Fruit fly (Drosophila melanogaster) whole organism, embryonic: Measurements from ENCODE around the gene GAPsec.

Source experiments
- Atf3 ChIP-seq: fragments of 200-800 bp; sonication (Bioruptor generic); optimal IDR thresholded peaks from 3 replicates; lab custom pipeline; 2016; ENCODE audit warnings: missing biosample characterization, missing genetic modification characterization
- B-H1 ChIP-seq: fragments of 200-800 bp; sonication (Bioruptor generic); IDR thresholded peaks from 3 replicates; pipeline ENCODE4 v1.3.6; 2022; ENCODE audit warnings: missing biosample characterization, missing genetic modification characterization
- CG11504 ChIP-seq: fragments of 200-800 bp; sonication (Bioruptor generic); optimal IDR thresholded peaks from 3 replicates; lab custom pipeline; 2019; ENCODE audit warnings: missing biosample characterization, mild to moderate bottlenecking, missing genetic modification characterization, moderate library complexity
- CG12769 ChIP-seq: fragments of 200-800 bp; sonication (Bioruptor generic); optimal IDR thresholded peaks from 2 replicates; lab custom pipeline; 2019; ENCODE audit warnings: missing biosample characterization, mild to moderate bottlenecking, missing genetic modification characterization, moderate library complexity
- CG13296 ChIP-seq: fragments of 200-800 bp; sonication (Bioruptor generic); optimal IDR thresholded peaks from 3 replicates; lab custom pipeline; 2018; ENCODE audit warnings: missing biosample characterization, mild to moderate bottlenecking, missing genetic modification characterization
- CG14667 ChIP-seq: fragments of 200-800 bp; sonication (Bioruptor generic); IDR thresholded peaks from 2 replicates; pipeline ENCODE4 v1.3.6; 2022; ENCODE audit warnings: missing biosample characterization, missing genetic modification characterization
- CG15269 ChIP-seq: fragments of 200-800 bp; sonication (Bioruptor generic); optimal IDR thresholded peaks from 2 replicates; lab custom pipeline; 2018; ENCODE audit warnings: missing biosample characterization, mild to moderate bottlenecking, missing genetic modification characterization, moderate library complexity
- CG1602 ChIP-seq: fragments of 200-800 bp; sonication (Bioruptor generic); optimal IDR thresholded peaks from 3 replicates; lab custom pipeline; 2016; ENCODE audit warnings: missing biosample characterization, missing genetic modification characterization
- CG17829 ChIP-seq: fragments of 200-800 bp; optimal IDR thresholded peaks from 2 replicates; lab custom pipeline; 2019; ENCODE audit warnings: missing biosample characterization, mild to moderate bottlenecking, missing genetic modification characterization, moderate library complexity
- CG1832 ChIP-seq: fragments of 200-800 bp; sonication (Bioruptor generic); optimal IDR thresholded peaks from 2 replicates; lab custom pipeline; 2017; ENCODE audit warnings: missing biosample characterization, mild to moderate bottlenecking, missing genetic modification characterization, inconsistent platforms
- CG18476 ChIP-seq: fragments of 200-800 bp; sonication (Bioruptor generic); optimal IDR thresholded peaks from 2 replicates; lab custom pipeline; 2016; ENCODE audit warnings: missing biosample characterization, mild to moderate bottlenecking, missing genetic modification characterization
- CG2199 ChIP-seq: fragments of 200-800 bp; sonication (Bioruptor generic); IDR thresholded peaks from 3 replicates; pipeline ENCODE4 v1.3.6; 2022; ENCODE audit warnings: missing biosample characterization, missing genetic modification characterization
- CG32532 ChIP-seq: fragments of 200-800 bp; sonication (Bioruptor generic); IDR thresholded peaks from 2 replicates; pipeline ENCODE4 v1.3.6; 2022; ENCODE audit warnings: missing biosample characterization, missing genetic modification characterization
- CG34224 ChIP-seq: fragments of 200-800 bp; sonication (Bioruptor generic); IDR thresholded peaks from 3 replicates; pipeline ENCODE4 v1.3.6; 2022; ENCODE audit warnings: missing biosample characterization, missing genetic modification characterization; ENCODE audit not compliant: partially characterized antibody
- CG3847 ChIP-seq: fragments of 200-800 bp; sonication (Bioruptor generic); IDR thresholded peaks from 2 replicates; pipeline ENCODE4 v1.3.6; 2022; ENCODE audit warnings: missing biosample characterization, missing genetic modification characterization
- CG7556 ChIP-seq: fragments of 200-800 bp; sonication (Bioruptor generic); optimal IDR thresholded peaks from 2 replicates; lab custom pipeline; 2017; ENCODE audit warnings: missing biosample characterization, mild to moderate bottlenecking, missing genetic modification characterization
- CG7786 ChIP-seq: fragments of 200-800 bp; sonication (Bioruptor generic); optimal IDR thresholded peaks from 2 replicates; lab custom pipeline; 2016; ENCODE audit warnings: missing biosample characterization, missing genetic modification characterization
- CG8281 ChIP-seq: fragments of 200-800 bp; sonication (Bioruptor generic); optimal IDR thresholded peaks from 2 replicates; lab custom pipeline; 2018; ENCODE audit warnings: missing biosample characterization, mild to moderate bottlenecking, missing genetic modification characterization, moderate library complexity
- CoRest ChIP-seq: fragments of 200-800 bp; sonication (Bioruptor generic); optimal IDR thresholded peaks from 3 replicates; lab custom pipeline; 2018; ENCODE audit warnings: missing biosample characterization, mild to moderate bottlenecking, missing genetic modification characterization, moderate library complexity
- HLH3B ChIP-seq: fragments of 200-800 bp; sonication (Bioruptor generic); IDR thresholded peaks from 2 replicates; pipeline ENCODE4 v1.3.6; 2022; ENCODE audit warnings: missing biosample characterization, missing genetic modification characterization
- Lim3 ChIP-seq: fragments of 200-800 bp; sonication (Bioruptor generic); IDR thresholded peaks from 2 replicates; pipeline ENCODE4 v1.3.6; 2022; ENCODE audit warnings: missing biosample characterization, missing genetic modification characterization
- Lpt ChIP-seq: fragments of >200 bp; optimal IDR thresholded peaks from 2 replicates; lab custom pipeline; 2018; ENCODE audit warnings: missing biosample characterization, missing genetic modification characterization
- Mad ChIP-seq: fragments of 200-800 bp; sonication (Bioruptor generic); optimal IDR thresholded peaks from 2 replicates; lab custom pipeline; 2016; ENCODE audit warnings: missing biosample characterization, missing genetic modification characterization
- Neu2 ChIP-seq: fragments of 200-800 bp; sonication (Bioruptor generic); optimal IDR thresholded peaks from 3 replicates; lab custom pipeline; 2016; ENCODE audit warnings: missing biosample characterization, missing genetic modification characterization, borderline replicate concordance
- Oaz ChIP-seq: fragments of 200-800 bp; sonication (Bioruptor generic); IDR thresholded peaks from 2 replicates; pipeline ENCODE4 v1.3.6; 2022; ENCODE audit warnings: missing biosample characterization, missing genetic modification characterization
- Pdp1 ChIP-seq, 2 experiments: fragments of 200-800 bp; sonication (Bioruptor generic); optimal IDR thresholded peaks; 3 replicates each; lab custom pipeline; 2016; ENCODE audit warnings: missing biosample characterization in 2 of 2, missing genetic modification characterization in 2 of 2, mild to moderate bottlenecking in 1 of 2, moderate library complexity in 1 of 2
- Poxn ChIP-seq: fragments of 200-800 bp; sonication (Bioruptor generic); IDR thresholded peaks from 2 replicates; pipeline ENCODE4 v1.3.6; 2022; ENCODE audit warnings: missing biosample characterization, missing genetic modification characterization
- Sox100B ChIP-seq: fragments of 200-800 bp; sonication (Bioruptor generic); optimal IDR thresholded peaks from 3 replicates; lab custom pipeline; 2018; ENCODE audit warnings: missing biosample characterization, mild to moderate bottlenecking, missing genetic modification characterization
- Ssrp ChIP-seq: fragments of 200-800 bp; sonication (Bioruptor generic); optimal IDR thresholded peaks from 2 replicates; lab custom pipeline; 2018; ENCODE audit warnings: missing biosample characterization, mild to moderate bottlenecking, missing genetic modification characterization, moderate library complexity
- ara ChIP-seq: fragments of 200-800 bp; sonication (Bioruptor generic); IDR thresholded peaks from 2 replicates; pipeline ENCODE4 v1.3.6; 2022; ENCODE audit warnings: missing biosample characterization, missing genetic modification characterization
- btn ChIP-seq: fragments of 200-800 bp; sonication (Bioruptor generic); optimal IDR thresholded peaks from 2 replicates; lab custom pipeline; 2016; ENCODE audit warnings: missing biosample characterization, missing genetic modification characterization
- cad ChIP-seq: fragments of >200 bp; optimal IDR thresholded peaks from 2 replicates; lab custom pipeline; 2017; ENCODE audit warnings: missing biosample characterization, missing genetic modification characterization
- cato ChIP-seq: fragments of 200-800 bp; sonication (Bioruptor generic); optimal IDR thresholded peaks from 2 replicates; lab custom pipeline; 2016; ENCODE audit warnings: missing biosample characterization, missing genetic modification characterization, borderline replicate concordance
- cg ChIP-seq: fragments of 200-800 bp; sonication (Bioruptor generic); optimal IDR thresholded peaks from 3 replicates; lab custom pipeline; 2019; ENCODE audit warnings: missing biosample characterization, mild to moderate bottlenecking, missing genetic modification characterization, moderate library complexity
- crol ChIP-seq: fragments of 200-800 bp; sonication (Bioruptor generic); IDR thresholded peaks from 2 replicates; pipeline ENCODE4 v1.3.6; 2022; ENCODE audit warnings: missing biosample characterization, missing genetic modification characterization
- crp ChIP-seq, 2 experiments: fragments of 200-800 bp; sonication (Bioruptor generic); optimal IDR thresholded peaks; 2 replicates in 1 of 2; 3 replicates in 1 of 2; lab custom pipeline; 2017; ENCODE audit warnings: missing biosample characterization in 2 of 2, missing genetic modification characterization in 2 of 2, mild to moderate bottlenecking in 1 of 2, moderate library complexity in 1 of 2
- fu2 ChIP-seq: fragments of 200-800 bp; sonication (Bioruptor generic); optimal IDR thresholded peaks from 2 replicates; lab custom pipeline; 2016; ENCODE audit warnings: missing biosample characterization, missing genetic modification characterization
- gfzf ChIP-seq: fragments of 200-800 bp; sonication (Bioruptor generic); optimal IDR thresholded peaks from 2 replicates; lab custom pipeline; 2016; ENCODE audit warnings: missing biosample characterization, mild to moderate bottlenecking, missing genetic modification characterization, moderate library complexity
- insv ChIP-seq, 2 experiments: fragments of 200-800 bp; sonication (Bioruptor generic); optimal IDR thresholded peaks; 3 replicates each; lab custom pipeline; 2016 to 2018; ENCODE audit warnings: missing biosample characterization in 2 of 2, missing genetic modification characterization in 2 of 2
- jigr1 ChIP-seq: fragments of 200-800 bp; sonication (Bioruptor generic); IDR thresholded peaks from 3 replicates; pipeline ENCODE4 v1.3.6; 2022; ENCODE audit warnings: missing biosample characterization, missing genetic modification characterization
- nau ChIP-seq: fragments of 200-800 bp; sonication (Bioruptor generic); optimal IDR thresholded peaks from 3 replicates; lab custom pipeline; 2017; ENCODE audit warnings: missing biosample characterization, mild to moderate bottlenecking, missing genetic modification characterization, missing genetic modification reagents
- nerfin-2 ChIP-seq: fragments of 200-800 bp; sonication (Bioruptor generic); IDR thresholded peaks from 2 replicates; pipeline ENCODE4 v1.3.6; 2022; ENCODE audit warnings: missing biosample characterization, missing genetic modification characterization; ENCODE audit not compliant: partially characterized antibody
- odd ChIP-seq: fragments of 200-800 bp; sonication (Bioruptor generic); optimal IDR thresholded peaks from 2 replicates; lab custom pipeline; 2017; ENCODE audit warnings: missing biosample characterization, mild to moderate bottlenecking, missing genetic modification characterization
- ranshi ChIP-seq: fragments of 200-800 bp; sonication (Bioruptor generic); IDR thresholded peaks from 2 replicates; pipeline ENCODE4 v1.3.6; 2022; ENCODE audit warnings: missing biosample characterization, missing genetic modification characterization
- rib ChIP-seq: fragments of 200-800 bp; sonication (Bioruptor generic); IDR thresholded peaks from 2 replicates; pipeline ENCODE4 v1.3.6; 2022; ENCODE audit warnings: missing biosample characterization, missing genetic modification characterization
- slbo ChIP-seq: fragments of 200-800 bp; sonication (Bioruptor generic); IDR thresholded peaks from 2 replicates; pipeline ENCODE4 v1.3.6; 2022; ENCODE audit warnings: missing biosample characterization, missing genetic modification characterization
- ssp ChIP-seq: fragments of 200-800 bp; sonication (Bioruptor generic); IDR thresholded peaks from 2 replicates; pipeline ENCODE4 v1.3.6; 2022; ENCODE audit warnings: missing biosample characterization, missing genetic modification characterization
- unpg ChIP-seq: fragments of 200-800 bp; sonication (Bioruptor generic); optimal IDR thresholded peaks from 3 replicates; lab custom pipeline; 2018; ENCODE audit warnings: missing biosample characterization, mild to moderate bottlenecking, missing genetic modification characterization, moderate library complexity
- vvl ChIP-seq: fragments of 200-800 bp; sonication (Bioruptor generic); IDR thresholded peaks from 2 replicates; pipeline ENCODE4 v1.3.6; 2022; ENCODE audit warnings: missing biosample characterization, missing genetic modification characterization
- wek ChIP-seq: fragments of 200-800 bp; sonication (Bioruptor generic); optimal IDR thresholded peaks from 3 replicates; lab custom pipeline; 2018; ENCODE audit warnings: missing biosample characterization, mild to moderate bottlenecking, missing genetic modification characterization, moderate library complexity

The GAPsec gene

DNA sequence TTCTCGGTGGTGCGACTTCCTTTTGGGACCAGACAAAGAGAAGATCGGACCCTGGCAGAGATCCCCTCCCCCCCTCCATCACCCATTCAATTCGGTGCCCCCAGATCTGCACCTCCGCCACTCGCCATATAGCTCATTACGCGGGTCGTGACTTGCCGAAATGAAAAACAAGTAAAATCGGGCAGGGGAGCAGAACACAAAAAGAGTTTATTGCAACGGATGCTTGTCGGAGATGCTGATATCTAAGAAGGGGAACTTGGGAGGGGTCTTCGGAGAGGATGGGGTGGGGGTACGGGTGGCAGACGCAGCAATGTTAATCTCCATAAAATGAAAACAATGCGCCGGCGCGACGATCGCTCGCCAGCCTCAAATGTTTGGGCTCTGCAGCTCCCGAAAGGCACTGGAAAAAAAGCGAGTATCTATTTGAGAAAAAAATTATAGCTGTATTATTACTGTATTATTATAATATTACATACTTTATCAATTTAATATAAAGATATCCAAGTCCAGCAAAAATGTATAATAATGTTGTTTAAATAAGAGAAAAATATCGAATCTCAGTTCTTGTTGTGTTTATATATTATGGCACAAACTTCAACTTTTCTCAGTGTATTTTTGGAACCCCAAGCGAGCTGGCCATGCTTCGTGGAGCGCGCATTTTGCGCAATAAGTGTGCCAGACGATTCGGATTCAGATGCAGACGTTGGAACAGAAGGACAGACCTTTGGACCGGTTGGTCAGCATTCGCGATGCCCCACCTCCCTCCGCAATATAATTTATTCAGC, 44.3 kb upstream of the GAPsec start (continued):
- TF ChIP-seq Sox100B (GFP tag; lab: Kevin White, UChicago), result peak; percentile 43
- TF ChIP-seq CG7556 (GFP tag; lab: Kevin White, UChicago), result peak; percentile 21
- no peak for TF ChIP-seq CG34224 (GFP tag; lab: Robert Waterston, UW)
- no peak for TF ChIP-seq btn
- no peak for TF ChIP-seq CG1832 (GFP tag; lab: Kevin White, UChicago)
- TF ChIP-seq jigr1 (GFP tag; lab: Robert Waterston, UW), result no peak
- TF ChIP-seq insv (GFP tag; optimal IDR thresholded peaks at IDR 0.05; lab: Kevin White, UChicago), result no peak
- no peak for TF ChIP-seq CG2199 (GFP tag; lab: Robert Waterston, UW)
- TF ChIP-seq CG13296 (GFP tag; lab: Kevin White, UChicago), result no peak
- TF ChIP-seq B-H1 (GFP tag; lab: Robert Waterston, UW), result no peak
- TF ChIP-seq Neu2, result no peak
- peak; percentile 45 for TF ChIP-seq Ssrp
- TF ChIP-seq CG32532 (GFP tag; lab: Robert Waterston, UW), result no peak
- TF ChIP-seq CG3847 (GFP tag; lab: Robert Waterston, UW), result no peak
- no peak for TF ChIP-seq Atf3 (GFP tag; lab: Kevin White, UChicago)
- TF ChIP-seq fu2 (GFP tag; lab: Kevin White, UChicago), result no peak
- no peak for TF ChIP-seq cad (GFP tag; lab: Kevin White, UChicago)
- TF ChIP-seq Oaz (GFP tag; lab: Robert Waterston, UW), result no peak
- peak; percentile 53 for TF ChIP-seq unpg
- no peak for TF ChIP-seq cg (GFP tag; lab: Kevin White, UChicago)
- no peak for TF ChIP-seq CG18476 (GFP tag; lab: Kevin White, UChicago)
- peak; percentile 63; the same call in 1 of the 2 replicates for TF ChIP-seq ara (GFP tag; lab: Robert Waterston, UW)
- TF ChIP-seq Pdp1 (GFP tag; optimal IDR thresholded peaks at IDR 0.05; lab: Kevin White, UChicago), result no peak
- TF ChIP-seq CG1602 (GFP tag; lab: Kevin White, UChicago), result no peak
- peak; percentile 48 for TF ChIP-seq CoRest
- no peak for TF ChIP-seq slbo (GFP tag; lab: Robert Waterston, UW)
- no peak for TF ChIP-seq Lpt (GFP tag; lab: Kevin White, UChicago)
- no peak for TF ChIP-seq Lim3 (GFP tag; lab: Robert Waterston, UW)
- TF ChIP-seq wek (GFP tag; lab: Kevin White, UChicago), result no peak
- no peak for TF ChIP-seq nau (GFP tag; lab: Kevin White, UChicago)
- no peak for TF ChIP-seq odd (GFP tag; lab: Kevin White, UChicago)
- no peak for TF ChIP-seq ssp (GFP tag; lab: Robert Waterston, UW)
- peak; percentile 69; the same call in 1 of the 2 replicates for TF ChIP-seq vvl (GFP tag; lab: Robert Waterston, UW)
- TF ChIP-seq CG7786, result no peak
- no peak for TF ChIP-seq gfzf (GFP tag; lab: Kevin White, UChicago)
- no peak for TF ChIP-seq nerfin-2 (GFP tag; lab: Robert Waterston, UW)
- peak; percentile 60 for TF ChIP-seq crol
- no peak for TF ChIP-seq CG12769 (tag; lab: Kevin White, UChicago)
- TF ChIP-seq crp (GFP tag; optimal IDR thresholded peaks at IDR 0.05; lab: Kevin White, UChicago), result no peak
- no peak for TF ChIP-seq rib (GFP tag; lab: Robert Waterston, UW)
- no peak for TF ChIP-seq Mad (GFP tag; lab: Kevin White, UChicago)
- peak; percentile 71 for TF ChIP-seq CG17829
- TF ChIP-seq CG8281, result no peak
- no peak for TF ChIP-seq Poxn
- peak; percentile 39 for TF ChIP-seq CG15269 (tag; lab: Kevin White, UChicago)
- no peak for TF ChIP-seq CG14667 (GFP tag; lab: Robert Waterston, UW)
- no peak for TF ChIP-seq ranshi
- TF ChIP-seq cato, result no peak
- peak; percentile 66 for TF ChIP-seq CG11504 (tag; lab: Kevin White, UChicago)
- no peak for TF ChIP-seq HLH3B (GFP tag; lab: Robert Waterston, UW)
